Worm (Caenorhabditis elegans) whole organism, L1 larva: ENCODE measurements around the gene srx-38.

Experiments used
- C34B4.2 ChIP-seq: sonication (generic microtip); optimal IDR thresholded peaks from 2 replicates; lab custom pipeline; 2017; ENCODE audit warnings: mild to moderate bottlenecking, missing genetic modification characterization, missing compliant biosample characterization
- aly-2 ChIP-seq: fragments of 150-350 bp; optimal IDR thresholded peaks from 2 replicates; lab custom pipeline; 2014; ENCODE audit warnings: missing biosample characterization, missing genetic modification characterization
- dpl-1 ChIP-seq, 3 experiments: fragments of 150-350 bp in 2 of 3; sonication (generic microtip) in 1 of 3; optimal IDR thresholded peaks; 2 replicates each; lab custom pipeline; 2014 to 2017; ENCODE audit warnings: missing biosample characterization in 3 of 3, missing genetic modification characterization in 3 of 3, missing genetic modification reagents in 3 of 3
- efl-3 ChIP-seq: fragments of 200-800 bp; sonication (Bioruptor generic); optimal IDR thresholded peaks from 2 replicates; lab custom pipeline; 2018; ENCODE audit warnings: mild to moderate bottlenecking, missing genetic modification characterization, missing compliant biosample characterization
- ets-5 ChIP-seq: fragments of 200-800 bp; sonication (Bioruptor generic); IDR thresholded peaks from 2 replicates; pipeline ENCODE4 v1.3.6; 2022; ENCODE audit warnings: missing genetic modification characterization, missing compliant biosample characterization
- fkh-8 ChIP-seq: sonication (generic microtip); optimal IDR thresholded peaks from 2 replicates; lab custom pipeline; 2016; ENCODE audit warnings: mild to moderate bottlenecking, missing genetic modification characterization, missing compliant biosample characterization
- hlh-17 ChIP-seq: fragments of 200-800 bp; sonication (Bioruptor generic); optimal IDR thresholded peaks from 2 replicates; lab custom pipeline; 2018; ENCODE audit warnings: missing genetic modification characterization, mild to moderate bottlenecking, missing compliant biosample characterization, moderate library complexity, borderline replicate concordance
- hpl-2 ChIP-seq: fragments of 150-350 bp; optimal IDR thresholded peaks from 2 replicates; lab custom pipeline; 2014; ENCODE audit warnings: missing biosample characterization, missing genetic modification reagents, missing genetic modification characterization
- nhr-12 ChIP-seq: sonication (generic microtip); optimal IDR thresholded peaks from 2 replicates; lab custom pipeline; 2017; ENCODE audit warnings: missing biosample characterization, missing genetic modification characterization
- nhr-237 ChIP-seq: fragments of 150-350 bp; optimal IDR thresholded peaks from 2 replicates; lab custom pipeline; 2014; ENCODE audit warnings: missing biosample characterization, missing genetic modification characterization
- nhr-47 ChIP-seq: sonication (generic microtip); optimal IDR thresholded peaks from 2 replicates; lab custom pipeline; 2016; ENCODE audit warnings: mild to moderate bottlenecking, missing genetic modification characterization, moderate library complexity, missing compliant biosample characterization
- nhr-76 ChIP-seq: sonication (generic microtip); optimal IDR thresholded peaks from 2 replicates; lab custom pipeline; 2017; ENCODE audit warnings: missing biosample characterization, missing genetic modification characterization
- sox-4 ChIP-seq: sonication (generic microtip); optimal IDR thresholded peaks from 2 replicates; lab custom pipeline; 2016; ENCODE audit warnings: missing genetic modification characterization, missing compliant biosample characterization
- sup-37 ChIP-seq: fragments of 200-800 bp; sonication (Bioruptor generic); optimal IDR thresholded peaks from 2 replicates; lab custom pipeline; 2018; ENCODE audit warnings: mild to moderate bottlenecking, missing genetic modification characterization, missing compliant biosample characterization
- unc-30 ChIP-seq: sonication (generic microtip); optimal IDR thresholded peaks from 2 replicates; lab custom pipeline; 2017; ENCODE audit warnings: missing biosample characterization, missing genetic modification characterization
- zip-4 ChIP-seq: fragments of 200-800 bp; sonication (Bioruptor generic); optimal IDR thresholded peaks from 2 replicates; lab custom pipeline; 2018; ENCODE audit warnings: mild to moderate bottlenecking, missing genetic modification characterization, moderate library complexity, missing compliant biosample characterization
- ztf-4 ChIP-seq: fragments of 150-350 bp; optimal IDR thresholded peaks from 2 replicates; lab custom pipeline; 2014; ENCODE audit warnings: missing biosample characterization, missing genetic modification characterization

srx-38 gene

DNA sequence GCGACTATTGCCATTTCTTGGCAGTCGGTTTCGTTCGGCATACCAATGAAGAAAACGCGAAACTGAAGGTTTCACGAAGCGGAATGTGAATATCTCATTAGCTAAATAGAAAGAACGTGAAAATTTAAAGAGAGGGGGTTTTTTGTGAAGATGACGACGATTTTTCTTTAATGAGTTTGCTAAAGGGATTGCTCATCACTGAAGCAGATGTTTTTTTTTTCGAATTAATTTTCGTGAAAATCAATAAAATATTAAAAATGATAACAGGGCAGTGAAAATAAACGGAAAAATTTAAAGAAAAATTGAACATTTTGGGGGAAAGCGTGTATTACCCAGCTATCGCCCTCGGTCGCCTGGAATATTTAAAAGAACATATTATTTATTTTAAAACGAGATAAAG is 47.6 kb downstream of the srx-38 start, which contains the start of gene srab-3:
srab-3 (minus strand) TSS at position 101 of the 400 bp plus-strand sequence.
- TF ChIP-seq fkh-8 (tag; lab: Kevin White, UChicago), result peak; percentile 28
- TF ChIP-seq unc-30 (tag; lab: Kevin White, UChicago), result no peak
- TF ChIP-seq hpl-2 (GFP tag; lab: Kevin White, UChicago), result no peak

DNA sequence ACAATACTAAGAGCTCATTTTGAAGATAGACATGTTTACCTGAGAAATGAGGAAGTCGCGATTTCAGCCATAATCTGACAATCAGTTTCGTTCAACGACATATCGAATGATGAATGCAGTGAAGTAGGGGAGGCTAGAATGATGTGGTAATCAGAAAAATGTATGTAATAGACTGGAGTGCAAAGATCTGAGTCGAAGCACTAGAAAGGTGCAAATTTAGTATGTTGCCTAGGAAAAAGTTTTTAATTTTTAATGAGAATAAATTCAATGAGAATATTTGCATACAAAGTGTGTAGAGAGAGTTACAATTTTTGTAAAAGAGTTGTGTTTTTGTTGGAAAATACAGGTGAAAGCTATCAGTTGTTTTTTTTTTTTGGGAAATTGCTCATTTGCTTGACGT is 50.5 kb downstream of the srx-38 start, which contains the start of gene srab-2:
srab-2 (minus strand) TSS at position 101 of the 400 bp plus-strand sequence.
- no peak for TF ChIP-seq ztf-4 (tag; lab: Kevin White, UChicago)
- no peak for TF ChIP-seq hlh-17 (GFP tag; lab: Kevin White, UChicago)
- TF ChIP-seq C34B4.2 (tag; lab: Kevin White, UChicago), result no peak
- no peak for TF ChIP-seq nhr-12 (tag; lab: Kevin White, UChicago)
- TF ChIP-seq sup-37 (GFP tag; lab: Kevin White, UChicago), result no peak
- no peak for TF ChIP-seq aly-2
- TF ChIP-seq dpl-1 (GFP tag; optimal IDR thresholded peaks at IDR 0.05; lab: Kevin White, UChicago), result no peak
- TF ChIP-seq ets-5 (GFP tag; lab: Robert Waterston, UW), result no peak
- no peak for TF ChIP-seq nhr-47 (tag; lab: Kevin White, UChicago)
- TF ChIP-seq efl-3 (GFP tag; lab: Kevin White, UChicago), result no peak
- TF ChIP-seq zip-4 (GFP tag; lab: Kevin White, UChicago), result no peak
- no peak for TF ChIP-seq nhr-76 (tag; lab: Kevin White, UChicago)
- no peak for TF ChIP-seq sox-4 (tag; lab: Kevin White, UChicago)
- TF ChIP-seq nhr-237 (tag; lab: Kevin White, UChicago), result no peak
